Worm (Caenorhabditis elegans) whole organism, L1 larva: ENCODE measurements around the gene nhr-135.
"Not testable (repeated sequence)": the region's sequence is repeated elsewhere in the genome, so short reads cannot be mapped to it uniquely, and the experiment has no call there.

Experiments used
- jun-1 ChIP-seq: fragments of 150-350 bp; optimal IDR thresholded peaks from 2 replicates; lab custom pipeline; 2014; ENCODE audit warnings: missing biosample characterization, missing genetic modification reagents, missing genetic modification characterization
- nhr-76 ChIP-seq: sonication (generic microtip); optimal IDR thresholded peaks from 2 replicates; lab custom pipeline; 2017; ENCODE audit warnings: missing biosample characterization, missing genetic modification characterization
- snpc-4 ChIP-seq: fragments of 150-350 bp; optimal IDR thresholded peaks from 2 replicates; lab custom pipeline; 2014; ENCODE audit warnings: missing biosample characterization, missing genetic modification characterization
- unc-130 ChIP-seq: fragments of 150-350 bp; optimal IDR thresholded peaks from 2 replicates; lab custom pipeline; 2017; ENCODE audit warnings: missing biosample characterization, missing genetic modification characterization, inconsistent platforms
- zag-1 ChIP-seq: fragments of 150-350 bp; optimal IDR thresholded peaks from 2 replicates; lab custom pipeline; 2014; ENCODE audit warnings: missing biosample characterization, missing genetic modification characterization

DNA sequence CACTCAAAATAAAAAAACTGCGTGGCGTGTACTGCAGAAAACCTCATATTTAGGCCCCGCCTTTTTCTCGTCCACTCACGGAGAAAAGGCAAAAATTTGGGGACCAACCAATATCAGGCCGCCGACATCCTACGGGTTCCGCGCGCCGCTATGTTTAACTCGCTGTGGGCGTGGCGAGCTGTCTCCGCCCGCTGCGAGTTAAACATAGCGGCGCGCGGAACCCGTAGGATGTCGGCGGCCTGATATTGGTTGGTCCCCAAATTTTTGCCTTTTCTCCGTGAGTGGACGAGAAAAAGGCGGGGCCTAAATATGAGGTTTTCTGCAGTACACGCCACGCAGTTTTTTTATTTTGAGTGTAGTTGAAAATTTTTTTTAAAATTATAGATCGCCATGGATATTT lies 30.8 kb downstream of the nhr-135 start, which contains the start of gene tmem-258:
- not testable (repeated sequence) for TF ChIP-seq unc-130, nhr-76, jun-1, zag-1 (tag; lab: Kevin White, UChicago)
- peak; percentile 42 for TF ChIP-seq snpc-4 (tag; lab: Kevin White, UChicago)
